Worm (Caenorhabditis elegans) whole organism, L4/young adult: ENCODE measurements around the gene ZK1010.8.

Experiments used
- W03F9.2 ChIP-seq: fragments of 150-350 bp; optimal IDR thresholded peaks from 2 replicates; lab custom pipeline; 2014; ENCODE audit warnings: missing biosample characterization, missing genetic modification characterization
- dao-5 ChIP-seq: sonication (generic microtip); optimal IDR thresholded peaks from 2 replicates; lab custom pipeline; 2016; ENCODE audit warnings: missing genotype, missing genetic modification characterization, moderate library complexity, missing compliant biosample characterization
- him-1 ChIP-seq: sonication (generic microtip); optimal IDR thresholded peaks from 2 replicates; lab custom pipeline; 2016; ENCODE audit warnings: missing genotype, missing genetic modification reagents, missing genetic modification characterization, missing compliant biosample characterization

ZK1010.8 gene

ce11 chrIII:13000457-13000856 lies at the start of gene ZK1010.8:
Gene ZK1010.8 (minus strand): TSS chrIII:13000670.
- TF ChIP-seq dao-5 (tag; lab: Kevin White, UChicago) (no peak), him-1 (no peak), W03F9.2 (tag; lab: Kevin White, UChicago) (no peak)

DNA sequence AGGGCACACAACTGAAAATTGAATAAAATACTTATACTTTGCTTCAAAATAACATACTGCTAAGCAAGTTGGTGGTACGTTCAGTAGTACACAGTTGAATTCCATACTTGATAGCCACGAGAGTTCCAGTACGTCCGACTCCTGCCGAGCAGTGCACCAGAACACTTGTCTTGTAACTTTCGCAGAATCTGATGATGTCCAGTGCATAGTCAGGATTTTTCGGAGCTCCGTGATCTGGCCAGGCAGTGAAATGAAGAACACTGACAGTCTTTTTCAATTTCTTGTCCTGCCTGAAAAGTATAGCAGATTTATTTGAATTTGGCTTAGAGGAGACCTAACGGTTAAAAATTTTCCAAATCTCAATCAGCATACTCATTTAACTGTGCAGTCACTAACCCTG lies 49.5 kb upstream of the ZK1010.8 start:
- TF ChIP-seq him-1 = no peak
- TF ChIP-seq W03F9.2 (tag; lab: Kevin White, UChicago) = no peak
- TF ChIP-seq dao-5 (tag; lab: Kevin White, UChicago) = no peak

- TF ChIP-seq him-1 (no peak), W03F9.2 (tag; lab: Kevin White, UChicago) (no peak), dao-5 (tag; lab: Kevin White, UChicago) (no peak)
Observed at ce11 chrIII:13039739-13040138, 39.3 kb upstream of the ZK1010.8 start, which contains the start of gene F54F12.2. Gene F54F12.2 (plus strand): TSS chrIII:13040039.

DNA sequence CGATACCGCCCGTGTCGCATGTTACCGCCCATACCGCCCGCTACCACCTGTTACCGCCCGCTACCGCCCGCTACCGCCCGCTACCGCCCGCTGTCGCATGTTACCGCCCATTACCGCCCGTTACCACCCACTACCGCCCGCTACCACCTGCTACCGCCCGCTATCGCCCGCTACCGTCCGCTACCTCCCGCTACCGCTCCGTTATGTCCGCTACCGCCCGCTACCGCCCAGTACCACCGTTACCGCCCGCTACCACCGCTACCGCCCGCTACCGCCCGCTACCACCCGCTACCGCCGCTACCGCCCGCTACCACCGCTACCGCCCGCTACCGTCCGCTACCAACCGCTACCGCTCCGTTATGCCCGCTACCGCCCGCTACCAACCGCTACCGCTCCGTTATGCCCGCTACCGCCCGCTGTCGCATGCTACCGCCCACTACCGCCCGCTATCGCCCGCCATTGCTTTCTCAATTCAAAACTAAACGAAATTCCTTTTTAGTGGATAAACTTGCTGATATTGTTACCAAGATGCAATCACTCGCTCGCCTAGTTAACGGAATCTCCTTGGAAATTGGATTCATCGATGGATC lies 32.1 kb upstream of the ZK1010.8 start:
- no peak for TF ChIP-seq W03F9.2 (tag; lab: Kevin White, UChicago)
- TF ChIP-seq him-1 = no peak
- TF ChIP-seq dao-5 (tag; lab: Kevin White, UChicago) = no peak

DNA sequence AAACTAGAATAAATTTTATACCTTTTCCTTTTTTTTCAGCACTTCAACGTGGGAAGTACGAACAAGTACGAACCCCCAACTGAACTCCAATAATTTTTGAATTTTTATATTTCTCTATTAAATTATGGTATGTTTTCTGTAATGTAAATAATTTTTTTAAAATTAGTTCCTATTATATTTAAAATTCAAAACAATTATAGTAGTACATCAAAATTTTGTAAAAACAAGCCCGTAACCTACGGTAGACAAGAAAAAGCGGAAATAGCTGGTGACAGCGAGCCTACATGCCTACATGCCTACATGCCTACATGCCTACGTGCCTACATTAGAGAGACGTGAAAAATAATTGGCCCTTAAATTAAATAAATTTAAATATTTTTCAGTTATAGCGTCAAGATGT lies 31.2 kb upstream of the ZK1010.8 start, which contains the start of gene F14F7.5:
Gene F14F7.5, plus strand, starts transcription at position 301 of the 400 bp plus-strand sequence.
- TF ChIP-seq him-1 (no peak), W03F9.2 (tag; lab: Kevin White, UChicago) (no peak), dao-5 (tag; lab: Kevin White, UChicago) (no peak)

ce11 chrIII:13030551-13030950 lies 30.1 kb upstream of the ZK1010.8 start, which contains the start of gene F14F7.7:
Gene F14F7.7 (plus strand): TSS chrIII:13030904.
- no peak for TF ChIP-seq W03F9.2 (tag; lab: Kevin White, UChicago)
- no peak for TF ChIP-seq dao-5 (tag; lab: Kevin White, UChicago)
- TF ChIP-seq him-1 = no peak

ce11 chrIII:13029608-13030007 lies 29.1 kb upstream of the ZK1010.8 start, which contains the start of gene F14F7.4:
Gene F14F7.4 (minus strand): TSS chrIII:13029708.
- no peak for TF ChIP-seq him-1
- TF ChIP-seq W03F9.2 (tag; lab: Kevin White, UChicago) = no peak
- no peak for TF ChIP-seq dao-5 (tag; lab: Kevin White, UChicago)

DNA sequence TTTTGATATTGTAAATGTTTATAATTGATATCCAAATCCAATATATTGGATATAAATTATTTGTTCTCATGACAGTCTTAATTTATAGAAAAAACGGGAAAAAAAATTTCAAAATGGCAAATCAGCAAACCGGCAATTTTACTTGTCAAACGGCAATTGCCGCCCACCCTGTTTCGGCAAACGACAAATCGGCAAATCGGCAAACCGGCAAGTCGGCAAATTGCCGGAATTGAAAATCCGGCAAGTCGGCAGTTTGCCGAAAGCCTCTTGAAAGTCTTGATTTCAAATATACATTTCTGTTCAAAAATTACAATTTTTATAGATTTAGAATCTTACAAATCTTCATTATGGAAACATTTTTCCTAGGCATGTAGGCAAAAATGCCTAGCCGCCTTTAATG lies 27.5 kb upstream of the ZK1010.8 start:
- no peak for TF ChIP-seq dao-5 (tag; lab: Kevin White, UChicago)
- no peak for TF ChIP-seq him-1
- no peak for TF ChIP-seq W03F9.2 (tag; lab: Kevin White, UChicago)

- TF ChIP-seq him-1 = no peak
- TF ChIP-seq W03F9.2 (tag; lab: Kevin White, UChicago) = no peak
- TF ChIP-seq dao-5 (tag; lab: Kevin White, UChicago) = no peak
Observed at ce11 chrIII:13024281-13024680, 23.8 kb upstream of the ZK1010.8 start, which contains the start of gene cyp-13A12. Gene cyp-13A12 (plus strand): TSS chrIII:13024547.

DNA sequence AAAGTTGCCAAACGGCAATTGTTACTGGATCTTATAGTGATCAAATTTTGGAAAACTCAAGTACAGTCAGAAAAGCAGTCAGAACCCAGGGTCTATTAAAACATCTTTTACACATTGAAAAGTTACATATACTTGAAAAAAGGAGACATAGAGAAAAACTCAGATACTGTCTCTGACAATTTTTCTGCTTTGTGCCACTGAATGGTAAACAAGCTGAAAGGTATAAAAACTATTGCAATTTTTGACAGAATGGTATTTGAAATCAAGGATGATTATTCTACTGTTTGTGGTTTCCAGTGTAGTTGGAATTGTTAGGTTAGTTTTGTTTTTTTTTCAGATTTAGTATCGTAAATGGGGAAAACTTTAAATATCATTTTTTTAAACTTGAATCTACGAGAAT lies 20.3 kb upstream of the ZK1010.8 start, which contains the start of gene cyp-13A11:
Gene cyp-13A11, plus strand, starts transcription at position 266 of the 400 bp plus-strand sequence.
- TF ChIP-seq him-1 (no peak), dao-5 (tag; lab: Kevin White, UChicago) (no peak), W03F9.2 (tag; lab: Kevin White, UChicago) (no peak)

- no peak for TF ChIP-seq dao-5 (tag; lab: Kevin White, UChicago)
Observed at ce11 chrIII:13019547-13020098, 19.2 kb upstream of the ZK1010.8 start.

ce11 chrIII:13018619-13019018 lies 18.1 kb upstream of the ZK1010.8 start, which contains the start of gene col-98:
Gene col-98 (plus strand): TSS chrIII:13019008.
- TF ChIP-seq him-1 (no peak), W03F9.2 (tag; lab: Kevin White, UChicago) (no peak), dao-5 (tag; lab: Kevin White, UChicago) (no peak)

DNA sequence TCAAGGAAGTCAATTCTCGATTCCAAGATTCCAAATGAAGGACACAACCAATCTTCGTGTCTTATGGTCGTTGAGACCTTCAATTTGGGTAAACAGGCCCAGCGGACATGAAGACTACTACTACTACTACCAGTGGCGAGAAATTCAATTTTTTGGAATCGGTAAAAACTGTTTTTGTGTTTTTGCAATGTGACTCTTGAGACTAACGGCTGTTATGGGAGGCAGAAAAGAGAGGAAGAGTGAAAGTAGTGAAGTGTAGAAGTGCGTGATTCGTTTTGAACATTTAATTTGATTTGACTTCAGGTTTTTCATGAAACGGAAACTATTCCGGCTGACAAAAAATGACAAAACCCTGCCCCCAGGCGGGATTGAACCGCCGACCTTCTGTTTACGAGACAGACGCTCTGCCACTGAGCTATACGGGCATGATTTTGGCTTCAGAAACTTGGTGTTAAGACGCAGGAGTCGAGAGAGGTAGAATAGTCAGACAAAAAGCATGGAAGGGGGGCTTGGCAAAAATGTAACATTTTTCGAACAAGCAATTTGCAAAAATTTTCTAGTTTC lies 15.4 kb upstream of the ZK1010.8 start:
- TF ChIP-seq W03F9.2 (tag; lab: Kevin White, UChicago) (peak; percentile 56), him-1 (peak; percentile 6), dao-5 (tag; lab: Kevin White, UChicago) (peak; percentile 51)

ce11 chrIII:13013912-13014311 lies 13.4 kb upstream of the ZK1010.8 start:
- TF ChIP-seq him-1 (no peak), W03F9.2 (tag; lab: Kevin White, UChicago) (no peak), dao-5 (tag; lab: Kevin White, UChicago) (no peak)
